Worm (Caenorhabditis elegans): Measurements from ENCODE around the gene C47A4.3.

ce11 chrIV:13778710-13779109 is 36.6 kb upstream of the C47A4.3 start, which contains the start of gene gly-10:
- TF ChIP-seq hnd-1 (tag; optimal IDR thresholded peaks at IDR 0.05): no peak
- TF ChIP-seq ama-1 (optimal IDR thresholded peaks at IDR 0.05): no peak
- TF ChIP-seq F13C5.2 (tag; optimal IDR thresholded peaks at IDR 0.05): no peak
- TF ChIP-seq hmbx-1 (tag; optimal IDR thresholded peaks at IDR 0.05): no peak
- no peak for TF ChIP-seq flt-1 (GFP tag; IDR thresholded peaks at IDR 0.05)
- TF ChIP-seq B0310.2 (tag; optimal IDR thresholded peaks at IDR 0.05): no peak
